Worm (Caenorhabditis elegans): Measurements from ENCODE around the gene syx-5.

DNA sequence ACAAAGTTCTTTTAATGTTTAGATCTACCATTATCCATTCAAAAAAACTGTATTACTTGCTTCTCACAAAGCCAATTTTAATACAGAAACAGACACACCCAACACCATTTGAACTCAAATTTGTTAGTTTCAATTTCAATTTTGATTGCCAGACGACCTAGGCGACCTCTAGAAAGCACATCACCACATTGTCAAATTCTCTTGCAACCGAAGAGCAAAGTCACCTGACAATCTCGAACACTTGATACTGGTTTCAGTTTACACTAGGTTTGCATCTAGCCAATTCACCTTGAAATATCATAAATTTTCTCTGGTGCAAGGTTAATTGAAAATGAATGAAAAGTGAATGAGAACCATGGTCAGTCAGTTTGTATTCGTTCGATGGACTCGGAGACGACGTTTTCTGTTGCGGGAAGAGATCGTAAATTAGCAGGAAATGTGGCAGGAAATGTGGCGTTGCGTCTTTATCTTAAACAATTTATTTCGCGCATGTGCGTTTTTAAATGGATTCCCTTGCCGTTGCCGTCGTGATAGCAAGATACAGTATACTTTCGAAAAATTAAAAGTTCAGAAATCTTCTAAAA lies 32.7 kb downstream of the syx-5 start:
- TF ChIP-seq unc-130 (GFP tag; optimal IDR thresholded peaks at IDR 0.05) (no peak), pha-4 (GFP tag; IDR thresholded peaks at IDR 0.05) (no peak), pha-4 (tag; optimal IDR thresholded peaks at IDR 0.05) (no peak), nhr-11 (tag; optimal IDR thresholded peaks at IDR 0.05) (no peak), nhr-6 (tag; optimal IDR thresholded peaks at IDR 0.05) (no peak), lin-39 (tag; optimal IDR thresholded peaks at IDR 0.05) (no peak), zfp-2 (tag; optimal IDR thresholded peaks at IDR 0.05) (no peak), ctbp-1 (GFP tag; IDR thresholded peaks at IDR 0.05) (no peak)
